Worm (Caenorhabditis elegans): ENCODE results near the gene F28B12.6.

Gene F28B12.6

DNA sequence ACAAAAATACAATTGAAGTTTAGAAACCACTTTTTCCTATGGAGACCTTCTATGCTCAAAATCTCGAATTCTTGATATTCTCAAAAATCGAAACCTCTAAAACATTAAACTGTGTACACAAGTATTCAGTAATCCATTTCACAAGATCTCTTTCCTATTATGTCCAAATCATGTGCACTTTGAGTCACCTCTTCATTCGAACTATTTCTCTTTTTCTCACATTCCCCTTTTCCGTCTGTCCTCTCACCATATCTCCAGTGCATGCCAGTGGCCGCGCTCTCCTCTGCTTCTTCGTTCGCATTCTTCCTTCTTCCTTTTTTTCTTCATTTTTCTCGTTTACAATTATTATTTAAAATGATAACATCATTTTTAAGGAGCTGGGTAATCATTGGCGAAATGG lies 1.9 kb downstream of the F28B12.6 start, which contains the start of gene F28B12.1:
F28B12.1 (plus strand) TSS at position 335 of the 400 bp plus-strand sequence.
- no peak for TF ChIP-seq tbx-8 (GFP tag; optimal IDR thresholded peaks at IDR 0.05)
- TF ChIP-seq nhr-76 (tag; optimal IDR thresholded peaks at IDR 0.05), result no peak
- no peak for TF ChIP-seq snpc-4 (tag; optimal IDR thresholded peaks at IDR 0.05)
- TF ChIP-seq drap-1 (GFP tag; optimal IDR thresholded peaks at IDR 0.05), result no peak
- no peak for TF ChIP-seq flh-1 (GFP tag; optimal IDR thresholded peaks at IDR 0.05)
- TF ChIP-seq nhr-237 (tag; optimal IDR thresholded peaks at IDR 0.05), result no peak
- TF ChIP-seq ham-2 (GFP tag; optimal IDR thresholded peaks at IDR 0.05), result no peak
- no peak for TF ChIP-seq sptf-1 (tag; optimal IDR thresholded peaks at IDR 0.05)
- TF ChIP-seq unc-120 (tag; optimal IDR thresholded peaks at IDR 0.05; ENCODE audit: poor library complexity, severe bottlenecking), result no peak
- TF ChIP-seq mab-5 (tag; optimal IDR thresholded peaks at IDR 0.05), result no peak
- no peak for TF ChIP-seq unc-39 (tag; optimal IDR thresholded peaks at IDR 0.05)
- TF ChIP-seq ceh-39 (tag; optimal IDR thresholded peaks at IDR 0.05), result no peak

DNA sequence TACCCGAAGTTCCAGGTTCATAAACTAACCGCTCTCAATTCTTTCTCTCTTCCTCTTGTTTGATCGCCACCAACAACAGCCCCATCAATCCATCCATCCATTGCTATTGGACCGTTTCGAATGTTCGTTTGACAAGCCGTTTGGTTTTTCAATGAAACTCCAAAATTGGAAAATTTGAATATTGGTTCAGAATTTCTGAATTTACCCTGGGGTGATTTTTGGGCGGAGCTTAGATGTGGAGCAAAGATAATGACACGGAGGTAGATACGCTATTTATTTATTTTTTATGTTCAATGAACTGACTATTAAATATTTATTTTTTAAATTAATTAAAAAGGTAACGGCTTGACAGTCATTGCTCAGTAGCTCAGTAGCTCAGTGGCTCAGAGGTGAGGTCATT lies 3.6 kb downstream of the F28B12.6 start, which contains the start of gene B0034.2:
B0034.2 (minus strand) TSS at position 101 of the 400 bp plus-strand sequence.
- TF ChIP-seq drap-1 (GFP tag; optimal IDR thresholded peaks at IDR 0.05) (no peak), sptf-1 (tag; optimal IDR thresholded peaks at IDR 0.05) (no peak), ceh-83 (GFP tag; optimal IDR thresholded peaks at IDR 0.05) (no peak), pha-4 (tag; optimal IDR thresholded peaks at IDR 0.05) (no peak), nhr-237 (tag; optimal IDR thresholded peaks at IDR 0.05) (no peak), tbx-8 (GFP tag; optimal IDR thresholded peaks at IDR 0.05) (no peak), mls-2 (tag; optimal IDR thresholded peaks at IDR 0.05) (no peak), mab-5 (tag; optimal IDR thresholded peaks at IDR 0.05) (no peak), ztf-11 (tag; optimal IDR thresholded peaks at IDR 0.05) (no peak), ces-1 (GFP tag; optimal IDR thresholded peaks at IDR 0.05) (no peak), sem-2 (GFP tag; optimal IDR thresholded peaks at IDR 0.05) (no peak), unc-120 (tag; optimal IDR thresholded peaks at IDR 0.05; ENCODE audit: poor library complexity, severe bottlenecking) (no peak), unc-62 (GFP tag; optimal IDR thresholded peaks at IDR 0.05) (no peak), zip-8 (tag; optimal IDR thresholded peaks at IDR 0.05) (no peak), lsy-2 (tag; optimal IDR thresholded peaks at IDR 0.05) (no peak), elt-1 (tag; optimal IDR thresholded peaks at IDR 0.05; ENCODE audit: borderline replicate concordance, insufficient read depth) (no peak), lin-32 (GFP tag; optimal IDR thresholded peaks at IDR 0.05) (no peak), unc-39 (tag; optimal IDR thresholded peaks at IDR 0.05) (no peak), flh-1 (GFP tag; optimal IDR thresholded peaks at IDR 0.05) (no peak), hlh-1 (tag; optimal IDR thresholded peaks at IDR 0.05) (no peak)

DNA sequence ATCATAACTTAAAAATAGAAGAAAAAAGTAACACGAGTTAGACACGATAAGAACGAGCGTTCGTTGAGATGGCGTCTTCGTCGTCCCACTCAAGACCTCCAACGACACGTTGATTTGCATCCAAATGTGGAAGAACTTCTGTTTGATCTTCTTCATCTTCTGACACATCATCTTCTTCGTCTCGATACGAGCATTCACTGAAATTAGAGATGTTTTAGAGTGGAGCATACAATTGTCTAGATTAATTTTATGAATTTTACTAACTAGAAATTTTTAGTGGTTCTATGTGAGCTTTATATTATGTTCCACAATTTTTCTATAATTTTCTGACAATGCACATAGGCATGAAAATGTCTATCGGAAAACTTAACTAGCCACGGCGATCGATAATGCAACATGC lies 5.2 kb downstream of the F28B12.6 start:
- TF ChIP-seq nhr-237 (tag; optimal IDR thresholded peaks at IDR 0.05), result no peak
- no peak for TF ChIP-seq zip-8 (tag; optimal IDR thresholded peaks at IDR 0.05)
- no peak for TF ChIP-seq unc-39 (tag; optimal IDR thresholded peaks at IDR 0.05)
- TF ChIP-seq ceh-43 (GFP tag; optimal IDR thresholded peaks at IDR 0.05), result no peak
- TF ChIP-seq lin-32 (GFP tag; optimal IDR thresholded peaks at IDR 0.05), result no peak
- TF ChIP-seq M03D4.4 (tag; optimal IDR thresholded peaks at IDR 0.05), result no peak
- TF ChIP-seq sptf-1 (tag; optimal IDR thresholded peaks at IDR 0.05), result no peak

DNA sequence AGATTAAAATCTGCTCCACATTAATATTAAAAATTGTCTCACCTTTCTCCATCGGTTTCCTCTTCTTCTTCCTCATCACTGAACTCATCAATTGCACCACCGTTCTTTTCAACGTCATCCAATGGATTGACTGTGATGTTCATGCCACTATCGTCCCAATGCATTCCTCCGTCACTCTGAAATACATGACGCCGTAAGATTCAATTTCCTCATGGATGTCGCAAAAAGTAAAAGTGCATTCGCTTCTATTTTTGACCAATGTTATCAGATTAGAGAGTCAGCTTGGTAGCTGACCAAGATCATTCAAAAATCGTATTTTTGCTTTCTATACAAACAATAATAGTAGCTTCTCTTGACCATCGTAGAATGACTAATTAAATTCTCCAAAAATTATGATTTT lies 5.8 kb downstream of the F28B12.6 start:
- no peak for TF ChIP-seq ceh-43 (GFP tag; optimal IDR thresholded peaks at IDR 0.05)
- TF ChIP-seq flh-1 (GFP tag; optimal IDR thresholded peaks at IDR 0.05), result no peak
- no peak for TF ChIP-seq ceh-39 (tag; optimal IDR thresholded peaks at IDR 0.05)
- no peak for TF ChIP-seq sptf-1 (tag; optimal IDR thresholded peaks at IDR 0.05)
- no peak for TF ChIP-seq ceh-83 (GFP tag; optimal IDR thresholded peaks at IDR 0.05)
- TF ChIP-seq nhr-28 (tag; optimal IDR thresholded peaks at IDR 0.05), result no peak
- TF ChIP-seq ham-2 (GFP tag; optimal IDR thresholded peaks at IDR 0.05), result no peak
- TF ChIP-seq unc-62 (GFP tag; optimal IDR thresholded peaks at IDR 0.05), result no peak

DNA sequence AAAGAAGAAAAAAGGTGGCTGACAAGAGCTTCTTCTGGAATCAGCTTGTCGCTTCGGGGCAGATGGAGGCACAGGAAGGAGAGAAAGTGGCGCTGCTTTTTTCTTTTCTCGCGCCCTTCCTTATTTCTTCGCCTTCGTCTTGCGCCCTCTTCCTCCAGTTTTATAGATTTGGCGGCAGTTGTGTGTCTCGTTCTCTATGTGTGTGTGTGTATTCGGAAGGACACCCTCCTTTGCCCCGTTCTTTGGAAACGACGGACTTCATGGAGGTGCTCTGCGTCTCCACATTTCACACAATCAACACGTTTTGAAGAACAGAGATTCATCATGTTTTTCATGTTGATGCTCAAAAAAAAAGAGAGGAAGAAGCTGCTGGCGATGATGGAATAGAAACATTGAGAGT lies 8.0 kb downstream of the F28B12.6 start:
- no peak for TF ChIP-seq cnd-1 (tag; optimal IDR thresholded peaks at IDR 0.05)
- TF ChIP-seq nhr-12 (tag; optimal IDR thresholded peaks at IDR 0.05), result no peak
- TF ChIP-seq lin-32 (GFP tag; optimal IDR thresholded peaks at IDR 0.05), result no peak
- TF ChIP-seq hlh-1 (tag; optimal IDR thresholded peaks at IDR 0.05), result no peak
- no peak for TF ChIP-seq ceh-39 (tag; optimal IDR thresholded peaks at IDR 0.05)
- TF ChIP-seq blmp-1 (tag; optimal IDR thresholded peaks at IDR 0.05), result no peak
- TF ChIP-seq ceh-43 (GFP tag; optimal IDR thresholded peaks at IDR 0.05), result no peak
- TF ChIP-seq tbx-8 (GFP tag; optimal IDR thresholded peaks at IDR 0.05), result no peak
- TF ChIP-seq nhr-28 (tag; optimal IDR thresholded peaks at IDR 0.05), result no peak
